Fruit fly (Drosophila melanogaster): ENCODE results near the gene CG4194.

CG4194 gene

dm6 chrX:2107782-2108409 is 39.5 kb downstream of the CG4194 start:
- TF ChIP-seq Dfd (GFP tag; optimal IDR thresholded peaks at IDR 0.05) (no peak), Jra (GFP tag; optimal IDR thresholded peaks at IDR 0.05) (no peak), fru (GFP tag; optimal IDR thresholded peaks at IDR 0.05) (no peak), OdsH (GFP tag; optimal IDR thresholded peaks at IDR 0.05) (no peak), Hnf4 (GFP tag; optimal IDR thresholded peaks at IDR 0.05) (no peak)

- no peak for TF ChIP-seq Vsx2 (GFP tag; optimal IDR thresholded peaks at IDR 0.05; ENCODE audit: partially characterized antibody)
- TF ChIP-seq sv (GFP tag; optimal IDR thresholded peaks at IDR 0.05) = no peak
- TF ChIP-seq Dif (GFP tag; optimal IDR thresholded peaks at IDR 0.05; ENCODE audit: partially characterized antibody) = no peak
- no peak for TF ChIP-seq Hr83 (GFP tag; optimal IDR thresholded peaks at IDR 0.05; ENCODE audit: poor library complexity, severe bottlenecking)
Observed at dm6 chrX:2108639-2109038, 40.2 kb downstream of the CG4194 start.

dm6 chrX:2112660-2113059 is 44.3 kb downstream of the CG4194 start:
- no peak for TF ChIP-seq lola (GFP tag; optimal IDR thresholded peaks at IDR 0.05)
- TF ChIP-seq GATAd (GFP tag; optimal IDR thresholded peaks at IDR 0.05) = no peak
- peak; percentile 74 for TF ChIP-seq Myc (optimal IDR thresholded peaks at IDR 0.05)
- no peak for TF ChIP-seq CG9705 (GFP tag; optimal IDR thresholded peaks at IDR 0.05)

Measured in whole organism, wandering third instar larva.